Worm (Caenorhabditis elegans) whole organism, young adult: ENCODE results near the gene B0496.6.

Experiments used
- cebp-1 ChIP-seq, 2 experiments: fragments of 200-800 bp in 1 of 2; sonication (Bioruptor generic) in 1 of 2; sonication (generic microtip) in 1 of 2; IDR thresholded peaks in 1 of 2; optimal IDR thresholded peaks in 1 of 2; 2 replicates each; pipeline versions ENCODE4 v1.3.6 to Lab custom; 2017 to 2022; ENCODE audit warnings: missing compliant biosample characterization in 2 of 2, missing genetic modification characterization in 2 of 2, mild to moderate bottlenecking in 1 of 2, missing genetic modification reagents in 1 of 2, moderate library complexity in 1 of 2
- ceh-79 ChIP-seq: sonication (generic microtip); optimal IDR thresholded peaks from 2 replicates; lab custom pipeline; 2017; ENCODE audit warnings: mild to moderate bottlenecking, missing genetic modification characterization, missing compliant biosample characterization
- chd-7 ChIP-seq: sonication (generic microtip); optimal IDR thresholded peaks from 2 replicates; lab custom pipeline; 2016; ENCODE audit warnings: mild to moderate bottlenecking, missing genetic modification characterization, moderate library complexity, missing compliant biosample characterization
- efl-1 ChIP-seq: fragments of 150-350 bp; optimal IDR thresholded peaks from 2 replicates; lab custom pipeline; 2014; ENCODE audit warnings: missing biosample characterization, missing genetic modification reagents, missing genetic modification characterization
- mxl-1 ChIP-seq: sonication (generic microtip); optimal IDR thresholded peaks from 2 replicates; lab custom pipeline; 2016; ENCODE audit warnings: missing genetic modification characterization, missing compliant biosample characterization
- ztf-22 ChIP-seq: fragments of 200-800 bp; sonication (Bioruptor generic); optimal IDR thresholded peaks from 2 replicates; lab custom pipeline; 2018; ENCODE audit warnings: mild to moderate bottlenecking, missing genetic modification characterization, moderate library complexity, missing compliant biosample characterization
- ztf-6 ChIP-seq: fragments of 200-800 bp; sonication (Bioruptor generic); IDR thresholded peaks from 2 replicates; pipeline ENCODE4 v1.3.6; 2022; ENCODE audit warnings: missing genetic modification reagents, missing genetic modification characterization, missing compliant biosample characterization

ce11 chrIV:7407301-7407700 is 11.6 kb upstream of the B0496.6 start:
- no peak for TF ChIP-seq ceh-79 (tag; lab: Kevin White, UChicago)
- TF ChIP-seq mxl-1 (tag; lab: Kevin White, UChicago), result no peak
- no peak for TF ChIP-seq cebp-1 (GFP tag; IDR thresholded peaks at IDR 0.05; lab: Robert Waterston, UW)
- no peak for TF ChIP-seq cebp-1 (tag; optimal IDR thresholded peaks at IDR 0.05; lab: Kevin White, UChicago)
- no peak for TF ChIP-seq efl-1 (GFP tag; lab: Kevin White, UChicago)
- no peak for TF ChIP-seq ztf-6 (GFP tag; lab: Robert Waterston, UW)
- TF ChIP-seq ztf-22 (GFP tag; lab: Kevin White, UChicago), result no peak
- TF ChIP-seq chd-7 (tag; lab: Kevin White, UChicago), result no peak
